Worm (Caenorhabditis elegans): ENCODE measurements around the gene lido-11.
A peak's percentile ranks its signal among the peaks of the same experiment; 100 is the strongest.

lido-11 gene

DNA sequence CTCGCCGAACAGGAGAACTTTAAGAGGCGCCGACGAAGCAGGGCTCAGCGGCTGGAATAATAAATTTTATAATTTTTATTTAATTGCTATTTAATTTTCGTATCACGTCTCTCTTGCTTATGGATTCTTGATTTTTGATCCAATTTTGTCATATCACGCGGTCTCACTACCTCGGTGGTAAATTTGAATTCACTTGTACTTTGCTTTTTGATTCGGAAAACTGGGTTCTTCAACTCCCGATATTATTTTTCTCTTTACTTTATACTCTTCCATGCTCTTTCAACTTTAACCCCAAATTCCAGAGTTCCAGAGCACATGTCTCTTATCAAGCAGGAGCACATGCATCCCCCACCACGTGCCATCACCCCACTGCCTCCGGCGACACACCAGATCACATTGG, at the start of gene lido-11:
lido-11 (plus strand) TSS at position 301 of the 400 bp plus-strand sequence.
- TF ChIP-seq him-1 (tag; optimal IDR thresholded peaks at IDR 0.05), result no peak

DNA sequence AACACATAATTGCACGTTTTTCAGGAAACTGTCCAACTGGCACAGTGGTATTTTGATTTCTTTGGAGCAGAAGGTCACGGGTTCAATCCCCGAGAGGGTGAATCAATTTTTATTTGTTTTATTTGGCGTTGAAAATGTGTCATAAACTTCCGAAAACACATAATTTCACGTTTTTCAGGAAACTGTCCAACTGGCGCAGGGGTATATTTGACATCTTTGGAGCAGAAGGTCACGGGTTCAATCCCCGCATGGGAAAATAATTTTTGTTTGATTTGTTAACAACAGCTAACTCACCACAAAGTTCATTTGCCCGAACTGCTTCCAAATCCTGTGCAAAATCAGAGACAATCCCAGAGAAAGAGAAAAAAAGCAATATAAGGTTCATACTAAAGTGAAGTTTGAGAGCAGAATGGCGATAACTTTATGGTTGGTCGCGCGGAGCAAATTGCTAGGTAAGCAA, 48.1 kb upstream of the lido-11 start, which contains the start of gene irld-48:
irld-48 (plus strand) TSS at position 410 of the 460 bp plus-strand sequence.
- TF ChIP-seq dao-5 (tag; optimal IDR thresholded peaks at IDR 0.05) (no peak), W03F9.2 (tag; optimal IDR thresholded peaks at IDR 0.05) (no peak), him-1 (tag; optimal IDR thresholded peaks at IDR 0.05) (no peak)

DNA sequence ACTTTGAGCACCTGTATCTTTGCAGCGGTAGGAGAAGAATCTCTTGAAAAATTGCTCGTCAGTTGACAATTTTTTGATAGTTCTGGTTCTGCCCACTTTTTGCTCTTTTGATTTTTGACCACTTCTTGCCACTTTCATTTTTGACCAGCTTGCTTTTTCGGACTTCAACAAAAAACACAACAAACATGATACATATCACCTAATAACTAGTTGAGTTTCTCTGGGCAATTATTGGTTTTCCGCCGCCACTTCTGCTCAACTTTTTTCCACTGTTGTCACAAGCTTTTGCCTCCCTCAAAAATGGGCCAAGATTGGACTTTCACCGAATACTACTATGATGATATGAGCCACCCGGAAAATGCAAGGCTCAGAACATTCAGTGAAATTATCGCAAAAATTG, 45.5 kb upstream of the lido-11 start, which contains the start of gene srw-60:
srw-60 (plus strand) TSS at position 301 of the 400 bp plus-strand sequence.
- TF ChIP-seq W03F9.2 (tag; optimal IDR thresholded peaks at IDR 0.05) (no peak), dao-5 (tag; optimal IDR thresholded peaks at IDR 0.05) (no peak), him-1 (tag; optimal IDR thresholded peaks at IDR 0.05) (no peak)

DNA sequence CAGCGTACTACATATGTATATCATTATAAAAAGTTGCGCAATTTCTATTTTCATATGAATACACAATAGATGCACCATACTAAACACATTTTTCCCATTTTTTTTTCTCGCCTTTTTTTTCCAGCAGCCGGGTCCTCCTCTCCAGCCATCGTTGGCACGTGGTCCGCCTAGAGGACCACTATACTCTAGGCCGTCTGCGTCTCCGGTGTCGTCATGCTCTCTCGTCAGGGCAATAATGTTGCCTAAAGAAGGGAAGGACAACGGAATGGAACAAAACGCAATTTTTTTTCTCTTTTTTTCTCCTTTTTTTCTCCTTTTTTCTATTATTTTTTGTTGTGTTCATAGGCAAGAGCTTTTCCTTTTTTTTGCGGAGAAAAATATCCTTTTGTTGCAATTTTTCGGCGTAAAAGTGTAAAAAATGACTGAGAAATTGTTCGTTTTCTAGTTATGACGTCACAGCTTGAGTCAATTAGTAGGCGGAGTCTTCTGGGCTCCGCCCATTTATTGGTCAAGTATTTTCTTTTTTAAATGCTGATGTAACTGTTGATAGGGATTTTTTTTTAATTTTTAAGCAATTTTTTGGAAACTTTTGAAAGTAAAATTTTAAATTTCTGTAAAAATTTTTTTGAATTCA, 41.1 kb upstream of the lido-11 start:
- TF ChIP-seq him-1 (tag; optimal IDR thresholded peaks at IDR 0.05), result peak; percentile 67
- no peak for TF ChIP-seq W03F9.2 (tag; optimal IDR thresholded peaks at IDR 0.05)
- no peak for TF ChIP-seq dao-5 (tag; optimal IDR thresholded peaks at IDR 0.05)

DNA sequence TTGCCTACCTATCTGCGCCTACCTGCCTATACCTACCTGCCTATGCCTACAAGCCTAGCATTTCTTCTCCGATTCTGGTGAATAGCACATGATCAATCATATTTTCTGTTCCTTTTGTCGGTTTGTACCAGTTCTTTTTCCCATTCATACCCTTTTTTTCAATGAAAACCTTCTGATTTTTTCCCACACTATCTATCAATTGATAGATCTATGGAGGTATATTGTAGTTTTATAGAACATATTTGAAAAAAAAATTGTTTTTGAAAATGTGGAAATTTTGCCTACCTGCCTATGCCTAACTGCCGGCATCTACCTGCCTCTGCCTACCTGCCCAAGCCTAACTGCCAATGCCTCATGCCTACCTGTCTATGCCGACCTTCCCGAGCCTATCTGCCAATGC, 40.1 kb upstream of the lido-11 start:
- TF ChIP-seq dao-5 (tag; optimal IDR thresholded peaks at IDR 0.05) (no peak), W03F9.2 (tag; optimal IDR thresholded peaks at IDR 0.05) (no peak), him-1 (tag; optimal IDR thresholded peaks at IDR 0.05) (no peak)

DNA sequence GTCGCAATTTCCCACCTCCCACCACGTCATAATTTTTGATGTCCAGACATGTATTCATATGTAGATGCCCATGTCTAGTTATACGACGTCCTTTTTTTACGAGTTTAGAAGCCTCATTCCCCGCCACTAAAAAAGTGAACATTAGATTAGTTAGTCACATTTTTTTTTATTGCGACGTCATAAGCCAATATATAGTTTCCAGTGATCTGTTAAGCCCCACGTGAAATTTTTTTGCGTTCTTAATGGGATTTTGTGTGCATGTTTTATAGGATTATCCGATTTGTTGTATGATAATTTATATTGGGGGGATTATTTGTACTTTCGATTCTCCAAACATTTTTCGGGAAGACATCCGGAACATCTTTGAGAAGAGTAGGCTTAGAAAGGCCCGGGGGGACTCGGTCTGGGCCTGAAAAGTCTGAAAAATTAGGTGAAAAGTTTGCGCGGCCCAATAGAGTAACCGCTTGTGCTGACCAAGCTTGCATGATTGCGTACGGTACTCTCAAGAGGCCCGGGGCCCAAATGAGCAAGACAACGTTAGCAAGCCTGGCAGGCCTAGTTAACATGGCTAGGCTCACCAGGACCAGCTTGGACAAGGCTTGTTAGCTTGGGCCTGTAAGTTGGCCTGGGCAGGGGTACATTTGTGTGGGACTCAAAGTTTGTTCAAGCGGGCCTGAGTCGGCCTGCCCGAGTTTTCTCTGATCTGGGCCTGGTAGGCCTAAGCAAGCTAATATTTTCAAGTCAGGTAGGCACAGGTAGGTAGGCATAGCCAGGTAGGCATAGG, 38.4 kb upstream of the lido-11 start:
- TF ChIP-seq dao-5 (tag; optimal IDR thresholded peaks at IDR 0.05) (no peak), him-1 (tag; optimal IDR thresholded peaks at IDR 0.05) (no peak), W03F9.2 (tag; optimal IDR thresholded peaks at IDR 0.05) (no peak)

DNA sequence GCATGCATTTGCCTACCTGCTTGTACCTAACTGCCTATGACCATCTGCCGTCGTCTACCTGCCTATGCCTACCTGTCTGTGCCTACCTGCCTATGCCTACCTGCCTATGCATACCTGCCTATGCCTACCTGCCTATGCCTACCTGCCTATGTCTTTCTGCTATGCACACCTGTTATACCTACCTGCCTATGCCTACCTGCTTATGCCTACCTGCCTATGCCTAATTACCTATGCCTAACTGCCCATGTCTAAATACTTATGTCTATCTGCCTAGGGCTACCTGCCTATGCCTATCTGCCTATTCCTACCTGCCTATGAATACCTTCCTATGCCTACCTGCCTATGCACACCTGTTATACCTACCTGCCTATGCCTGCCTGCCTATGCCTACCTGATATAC, 37.4 kb upstream of the lido-11 start:
- TF ChIP-seq W03F9.2 (tag; optimal IDR thresholded peaks at IDR 0.05) (no peak), him-1 (tag; optimal IDR thresholded peaks at IDR 0.05) (no peak), dao-5 (tag; optimal IDR thresholded peaks at IDR 0.05) (no peak)

DNA sequence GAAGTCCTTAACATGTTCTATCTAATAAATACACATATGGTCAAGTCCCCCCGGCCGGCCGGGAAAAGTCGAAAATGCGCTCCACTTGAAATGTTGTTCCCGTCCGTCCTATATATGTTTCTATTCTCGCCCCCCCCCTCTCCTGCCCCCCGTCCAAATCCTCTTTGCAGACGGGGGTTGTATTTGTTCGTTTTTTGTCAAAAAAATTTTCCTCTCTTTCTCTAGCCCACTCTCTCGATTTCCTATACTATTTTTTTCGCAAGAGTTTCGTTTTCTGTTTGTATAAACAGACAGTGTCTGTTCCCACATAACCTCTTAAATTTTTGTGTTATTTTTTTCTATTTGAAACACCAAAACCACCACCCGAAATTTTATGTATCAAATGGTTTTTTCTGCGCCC, 36.7 kb upstream of the lido-11 start:
- TF ChIP-seq dao-5 (tag; optimal IDR thresholded peaks at IDR 0.05) (no peak), him-1 (tag; optimal IDR thresholded peaks at IDR 0.05) (no peak), W03F9.2 (tag; optimal IDR thresholded peaks at IDR 0.05) (no peak)

DNA sequence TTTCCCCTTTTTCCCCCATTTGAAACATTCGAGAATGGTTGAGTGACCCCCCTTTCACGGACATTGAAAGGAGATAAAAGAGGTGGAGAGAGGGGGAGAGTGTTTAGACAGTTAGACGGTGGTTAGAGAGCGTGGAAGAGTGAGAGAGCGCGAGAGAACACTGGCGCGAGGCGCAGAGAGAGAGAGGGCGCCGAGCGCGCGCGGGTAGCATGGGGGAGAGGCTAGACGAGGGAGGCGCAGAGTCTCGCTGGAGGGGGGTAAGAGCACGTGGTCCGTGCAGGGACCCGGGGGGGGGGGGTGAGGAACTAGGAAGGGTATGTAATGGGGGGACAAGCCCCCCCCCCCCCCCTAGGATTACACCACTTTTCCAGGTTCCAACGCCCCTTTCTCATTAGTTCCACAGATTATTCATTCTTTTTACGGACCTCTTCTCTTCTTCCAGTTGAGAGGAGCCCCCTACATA, 29.8 kb upstream of the lido-11 start:
- TF ChIP-seq him-1 (tag; optimal IDR thresholded peaks at IDR 0.05) (peak; percentile 91), dao-5 (tag; optimal IDR thresholded peaks at IDR 0.05) (no peak), W03F9.2 (tag; optimal IDR thresholded peaks at IDR 0.05) (no peak)

DNA sequence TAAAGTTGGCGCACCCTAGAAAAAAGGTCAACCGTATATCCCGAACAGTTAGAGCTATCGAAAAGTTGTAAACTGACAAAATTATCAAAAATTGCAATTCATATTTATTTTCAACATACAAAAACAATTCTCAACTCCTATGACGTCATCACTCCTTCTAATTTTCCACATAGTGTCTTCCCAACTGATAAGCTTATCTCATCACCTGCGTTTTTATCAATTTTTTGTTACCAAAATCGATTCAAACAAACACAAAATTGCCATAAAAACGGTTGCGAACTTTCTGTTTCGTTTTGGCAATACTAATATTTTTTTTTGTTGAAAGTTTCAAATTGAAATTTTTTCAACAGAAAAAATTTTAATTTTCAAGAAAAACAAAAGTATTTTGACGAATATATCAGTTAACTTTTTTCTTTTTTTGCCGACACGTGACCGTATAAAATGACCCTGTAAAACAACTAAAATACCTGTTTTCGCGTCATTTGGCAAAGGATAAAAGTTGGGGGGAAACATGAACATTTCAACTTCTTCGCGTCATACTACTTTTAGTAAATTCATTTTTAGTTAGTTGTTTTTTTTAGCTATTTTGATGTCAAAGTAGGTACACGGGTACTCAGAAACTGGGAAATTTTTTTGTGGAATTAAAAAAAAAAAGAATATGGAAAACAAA, 28.1 kb upstream of the lido-11 start:
- TF ChIP-seq dao-5 (tag; optimal IDR thresholded peaks at IDR 0.05) (no peak), him-1 (tag; optimal IDR thresholded peaks at IDR 0.05) (no peak), W03F9.2 (tag; optimal IDR thresholded peaks at IDR 0.05) (no peak)

DNA sequence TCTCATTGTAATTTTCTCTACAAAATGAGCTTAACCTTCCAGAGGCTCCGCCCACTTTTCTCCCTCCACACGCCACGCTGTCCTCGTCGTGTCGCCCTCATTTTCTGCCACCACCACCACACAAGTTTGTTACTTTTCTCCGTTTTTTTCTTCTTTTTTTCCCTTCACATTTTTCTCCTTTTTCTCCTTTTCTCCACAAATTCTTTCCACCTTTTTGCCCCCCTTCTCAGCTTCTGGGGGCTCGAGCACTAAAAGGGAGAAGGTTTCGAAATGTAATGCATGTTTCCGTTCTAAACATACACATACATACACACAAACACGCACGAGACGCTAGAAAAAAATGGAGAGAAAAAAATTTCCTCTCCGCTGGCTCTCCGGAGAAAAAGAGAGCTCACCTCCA, 27.2 kb upstream of the lido-11 start, which contains the start of gene nhr-88:
nhr-88 (plus strand) TSS at position 43 of the 400 bp plus-strand sequence.
- TF ChIP-seq him-1 (tag; optimal IDR thresholded peaks at IDR 0.05) (no peak), dao-5 (tag; optimal IDR thresholded peaks at IDR 0.05) (no peak), W03F9.2 (tag; optimal IDR thresholded peaks at IDR 0.05) (no peak)

DNA sequence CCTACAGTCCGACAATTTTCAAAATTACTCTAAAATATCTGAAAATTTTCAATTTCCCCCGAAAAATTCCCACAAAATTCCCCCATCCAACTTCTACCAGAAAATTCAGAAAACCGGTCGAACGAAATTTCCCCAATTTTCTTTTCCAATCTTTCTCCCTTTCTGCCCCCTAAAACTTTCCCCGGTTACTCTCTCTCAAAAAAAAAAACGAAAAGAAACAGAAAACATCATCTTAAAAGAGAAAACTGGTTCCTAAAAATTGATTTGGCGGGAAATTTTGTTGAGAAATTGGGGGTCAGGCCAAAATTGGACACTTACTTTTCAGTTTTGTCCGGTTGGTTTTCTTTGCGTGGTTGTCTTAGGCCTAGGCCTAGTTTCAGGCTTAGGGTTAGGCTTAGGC, 26.1 kb upstream of the lido-11 start:
- no peak for TF ChIP-seq him-1 (tag; optimal IDR thresholded peaks at IDR 0.05)
- TF ChIP-seq W03F9.2 (tag; optimal IDR thresholded peaks at IDR 0.05), result no peak
- no peak for TF ChIP-seq dao-5 (tag; optimal IDR thresholded peaks at IDR 0.05)

DNA sequence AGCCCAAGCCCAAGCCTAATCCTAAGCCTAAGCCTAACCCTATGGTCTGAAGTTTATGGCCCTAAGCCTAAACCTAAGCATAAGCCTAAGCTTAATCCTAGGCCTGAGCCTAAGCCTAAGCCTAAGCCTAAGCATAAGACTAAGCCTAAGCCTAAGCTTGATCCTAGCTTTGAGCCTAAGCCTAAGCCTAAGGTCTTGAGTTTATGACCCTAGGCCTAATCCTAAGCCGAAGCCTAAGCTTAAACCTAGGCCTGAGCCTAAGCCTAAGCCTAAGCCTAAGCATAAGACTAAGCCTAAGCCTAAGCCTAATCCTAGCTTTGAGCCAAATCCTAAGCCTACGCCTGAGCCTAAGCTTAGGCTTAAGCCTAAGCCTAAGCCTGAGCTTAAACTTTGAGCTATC, 24.7 kb upstream of the lido-11 start:
- TF ChIP-seq him-1 (tag; optimal IDR thresholded peaks at IDR 0.05) (no peak), W03F9.2 (tag; optimal IDR thresholded peaks at IDR 0.05) (no peak), dao-5 (tag; optimal IDR thresholded peaks at IDR 0.05) (no peak)

DNA sequence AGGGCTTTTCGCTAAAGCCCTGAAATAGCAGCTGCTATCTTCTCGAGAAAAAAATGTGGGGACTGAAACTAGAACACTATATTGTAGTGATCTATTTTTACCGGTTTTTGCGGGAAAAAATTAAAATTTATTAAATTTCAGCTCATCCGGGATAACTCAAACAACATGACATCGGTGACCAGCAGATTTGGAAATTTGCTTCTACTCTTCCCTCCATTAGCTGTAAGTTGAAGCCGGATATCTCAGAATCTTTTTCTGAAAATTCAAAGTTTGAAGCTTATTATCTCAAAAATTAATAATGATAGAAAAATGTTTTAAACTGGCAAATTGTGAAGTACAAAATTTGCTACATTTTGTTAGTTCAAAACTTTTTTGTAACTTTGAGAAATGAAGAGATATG, 19.4 kb upstream of the lido-11 start:
- TF ChIP-seq him-1 (tag; optimal IDR thresholded peaks at IDR 0.05), result no peak
- TF ChIP-seq W03F9.2 (tag; optimal IDR thresholded peaks at IDR 0.05), result no peak
- TF ChIP-seq dao-5 (tag; optimal IDR thresholded peaks at IDR 0.05), result no peak

Data from whole organism, L4/young adult.